Worm (Caenorhabditis elegans) whole organism, late embryonic: ENCODE measurements around the gene T25B9.9.
"Not testable (repeated sequence)": the region's sequence is repeated elsewhere in the genome, so short reads cannot be mapped to it uniquely, and the experiment has no call there.

ENCODE experiments used
- K02D7.2 ChIP-seq: sonication (generic microtip); optimal IDR thresholded peaks from 2 replicates; lab custom pipeline; 2017; ENCODE audit warnings: mild to moderate bottlenecking, missing genetic modification characterization, missing compliant biosample characterization
- ceh-6 ChIP-seq: fragments of 200-800 bp; sonication (Bioruptor generic); optimal IDR thresholded peaks from 2 replicates; lab custom pipeline; 2018; ENCODE audit warnings: mild to moderate bottlenecking, missing genetic modification characterization, missing compliant biosample characterization
- ets-4 ChIP-seq: sonication (generic microtip); optimal IDR thresholded peaks from 2 replicates; lab custom pipeline; 2016; ENCODE audit warnings: missing genetic modification characterization, missing compliant biosample characterization
- eyg-1 ChIP-seq: sonication (generic microtip); optimal IDR thresholded peaks from 2 replicates; lab custom pipeline; 2016; ENCODE audit warnings: missing genotype, missing genetic modification characterization, missing compliant biosample characterization
- nfya-1 ChIP-seq: sonication (generic microtip); optimal IDR thresholded peaks from 2 replicates; lab custom pipeline; 2017; ENCODE audit warnings: missing genetic modification characterization, mild to moderate bottlenecking, missing compliant biosample characterization, antibody characterized with exemption, moderate library complexity
- pha-4 ChIP-seq: fragments of 150-350 bp; optimal IDR thresholded peaks from 2 replicates; lab custom pipeline; 2018; ENCODE audit warnings: missing biosample characterization, missing genetic modification reagents, missing genetic modification characterization
- pros-1 ChIP-seq: fragments of 150-350 bp; optimal IDR thresholded peaks from 2 replicates; lab custom pipeline; 2014; ENCODE audit warnings: missing biosample characterization, missing genetic modification reagents, missing genetic modification characterization
- unc-3 ChIP-seq, 2 experiments: fragments of 200-800 bp in 1 of 2; sonication (Bioruptor generic) in 1 of 2; sonication (generic microtip) in 1 of 2; conservative IDR thresholded peaks in 1 of 2; optimal IDR thresholded peaks in 1 of 2; 2 replicates each; pipeline versions ENCODE4 v1.3.6 to Lab custom; 2016 to 2022; ENCODE audit warnings: missing compliant biosample characterization in 2 of 2, missing genetic modification characterization in 2 of 2, missing genetic modification reagents in 1 of 2
- zip-5 ChIP-seq: sonication (generic microtip); optimal IDR thresholded peaks from 2 replicates; lab custom pipeline; 2016; ENCODE audit warnings: missing genetic modification characterization, missing compliant biosample characterization

ce11 chrIV:10751740-10752139 lies 17.7 kb upstream of the T25B9.9 start, which contains the start of gene T25B9.2:
- not testable (repeated sequence) for TF ChIP-seq nfya-1 (tag; lab: Kevin White, UChicago); eyg-1; K02D7.2; ets-4 (tag; lab: Kevin White, UChicago); ceh-6; unc-3 (GFP tag; conservative IDR thresholded peaks at IDR 0.05; lab: Robert Waterston, UW); unc-3 (tag; optimal IDR thresholded peaks at IDR 0.05; lab: Kevin White, UChicago); pha-4 (tag; lab: Kevin White, UChicago); zip-5 (tag; lab: Kevin White, UChicago); pros-1 (tag; lab: Kevin White, UChicago)
